Worm (Caenorhabditis elegans): Measurements from ENCODE around the gene npr-7.

DNA sequence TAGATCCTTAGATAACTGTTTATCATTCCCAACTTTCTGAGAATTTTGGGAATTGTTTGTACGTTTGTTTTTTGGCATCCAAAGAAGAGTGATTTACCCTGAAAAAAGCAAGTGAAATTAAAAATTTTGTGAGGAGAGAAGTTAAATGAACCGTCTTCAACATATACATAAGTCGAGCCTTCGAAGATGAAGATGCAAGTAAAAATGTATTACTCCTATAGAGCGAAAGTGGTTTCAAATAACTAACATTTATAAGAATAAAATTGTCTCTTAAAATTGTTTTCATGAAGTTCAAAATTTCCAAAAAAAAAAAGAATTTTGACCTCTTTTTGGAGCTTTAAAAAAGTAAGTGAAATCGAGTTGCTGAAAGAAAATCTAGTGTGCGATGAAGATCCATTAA is 44.4 kb downstream of the npr-7 start, which contains the start of gene B0416.10:
- TF ChIP-seq aly-1 (tag; optimal IDR thresholded peaks at IDR 0.05): no peak
- no peak for TF ChIP-seq ets-7 (tag; optimal IDR thresholded peaks at IDR 0.05)
- TF ChIP-seq ama-1 (optimal IDR thresholded peaks at IDR 0.05): no peak
- TF ChIP-seq hmbx-1 (tag; optimal IDR thresholded peaks at IDR 0.05): no peak
- no peak for TF ChIP-seq flt-1 (GFP tag; IDR thresholded peaks at IDR 0.05)

Data from whole organism, early embryonic.